Worm (Caenorhabditis elegans) whole organism, L4 larva: ENCODE data around the gene ced-13.

Source experiments
- ceh-82 ChIP-seq: sonication (generic microtip); optimal IDR thresholded peaks from 2 replicates; lab custom pipeline; 2017; ENCODE audit warnings: missing biosample characterization, missing genetic modification characterization
- ztf-11 ChIP-seq: fragments of 150-350 bp; optimal IDR thresholded peaks from 2 replicates; lab custom pipeline; 2014; ENCODE audit warnings: missing biosample characterization, missing genetic modification characterization

- TF ChIP-seq ztf-11, result no peak
- no peak for TF ChIP-seq ceh-82 (tag; lab: Kevin White, UChicago)
Observed at ce11 chrX:8310747-8311146, 11.3 kb upstream of the ced-13 start.
